Worm (Caenorhabditis elegans) whole organism, midembryonic: ENCODE data around the gene T11B7.2.

Source experiments
- cog-1 ChIP-seq: sonication (generic microtip); optimal IDR thresholded peaks from 2 replicates; lab custom pipeline; 2016; ENCODE audit warnings: missing genetic modification characterization, missing compliant biosample characterization
- flt-1 ChIP-seq: fragments of 200-800 bp; sonication (Bioruptor generic); IDR thresholded peaks from 2 replicates; pipeline ENCODE4 v1.3.6; 2022; ENCODE audit warnings: missing genetic modification characterization, missing compliant biosample characterization
- klf-2 ChIP-seq: fragments of 200-800 bp; sonication (Bioruptor generic); conservative IDR thresholded peaks from 2 replicates; pipeline ENCODE4 v1.3.6; 2022; ENCODE audit warnings: missing genetic modification reagents, missing genetic modification characterization, missing compliant biosample characterization
- med-1 ChIP-seq: sonication (generic microtip); optimal IDR thresholded peaks from 2 replicates; lab custom pipeline; 2017; ENCODE audit warnings: missing genetic modification characterization, mild to moderate bottlenecking, missing compliant biosample characterization, antibody characterized with exemption, missing genetic modification reagents; ENCODE audit not compliant: insufficient read depth
- ref-1 ChIP-seq: fragments of 200-800 bp; sonication (Bioruptor generic); conservative IDR thresholded peaks from 2 replicates; pipeline ENCODE4 v1.3.6; 2022; ENCODE audit warnings: missing genetic modification reagents, missing genetic modification characterization, missing compliant biosample characterization
- tab-1 ChIP-seq: fragments of 200-800 bp; sonication (Bioruptor generic); IDR thresholded peaks from 2 replicates; pipeline ENCODE4 v1.3.6; 2022; ENCODE audit warnings: missing genetic modification characterization, missing compliant biosample characterization
- ztf-23 ChIP-seq: fragments of 200-800 bp; sonication (Bioruptor generic); IDR thresholded peaks from 2 replicates; pipeline ENCODE4 v1.3.6; 2022; ENCODE audit warnings: missing genetic modification reagents, missing genetic modification characterization, missing compliant biosample characterization
- ztf-29 ChIP-seq: fragments of 200-800 bp; sonication (Bioruptor generic); IDR thresholded peaks from 2 replicates; pipeline ENCODE4 v1.3.6; 2022; ENCODE audit warnings: missing genetic modification reagents, missing genetic modification characterization, missing compliant biosample characterization

- no peak for TF ChIP-seq ztf-23 (GFP tag; lab: Robert Waterston, UW)
- no peak for TF ChIP-seq ref-1 (GFP tag; lab: Robert Waterston, UW)
- no peak for TF ChIP-seq ztf-29 (GFP tag; lab: Robert Waterston, UW)
- no peak for TF ChIP-seq klf-2 (GFP tag; lab: Robert Waterston, UW)
- TF ChIP-seq flt-1: no peak
- TF ChIP-seq cog-1: no peak
- no peak for TF ChIP-seq med-1 (GFP tag; lab: Kevin White, UChicago)
- TF ChIP-seq tab-1 (GFP tag; lab: Robert Waterston, UW): no peak
These were observed 37.0 kb downstream of the T11B7.2 start for ce11 chrIV:8807327-8807726.
